Worm (Caenorhabditis elegans) whole organism, mixed stage, embryonic: ENCODE measurements around the gene B0496.11.

Experiments
- M03D4.4 ChIP-seq: sonication (generic microtip); optimal IDR thresholded peaks from 2 replicates; lab custom pipeline; 2017; ENCODE audit warnings: mild to moderate bottlenecking, missing genetic modification characterization, missing compliant biosample characterization
- elt-3 ChIP-seq: fragments of 150-350 bp; optimal IDR thresholded peaks from 2 replicates; lab custom pipeline; 2014; ENCODE audit warnings: missing biosample characterization, missing genetic modification characterization
- snpc-4 ChIP-seq: fragments of 150-350 bp; optimal IDR thresholded peaks from 2 replicates; lab custom pipeline; 2014; ENCODE audit warnings: missing biosample characterization, missing genetic modification characterization
- unc-39 ChIP-seq: fragments of 150-350 bp; optimal IDR thresholded peaks from 2 replicates; lab custom pipeline; 2014; ENCODE audit warnings: missing biosample characterization, missing genetic modification characterization
- unc-62 ChIP-seq: fragments of 150-350 bp; optimal IDR thresholded peaks from 2 replicates; lab custom pipeline; 2014; ENCODE audit warnings: missing biosample characterization, missing genetic modification reagents, missing genetic modification characterization

DNA sequence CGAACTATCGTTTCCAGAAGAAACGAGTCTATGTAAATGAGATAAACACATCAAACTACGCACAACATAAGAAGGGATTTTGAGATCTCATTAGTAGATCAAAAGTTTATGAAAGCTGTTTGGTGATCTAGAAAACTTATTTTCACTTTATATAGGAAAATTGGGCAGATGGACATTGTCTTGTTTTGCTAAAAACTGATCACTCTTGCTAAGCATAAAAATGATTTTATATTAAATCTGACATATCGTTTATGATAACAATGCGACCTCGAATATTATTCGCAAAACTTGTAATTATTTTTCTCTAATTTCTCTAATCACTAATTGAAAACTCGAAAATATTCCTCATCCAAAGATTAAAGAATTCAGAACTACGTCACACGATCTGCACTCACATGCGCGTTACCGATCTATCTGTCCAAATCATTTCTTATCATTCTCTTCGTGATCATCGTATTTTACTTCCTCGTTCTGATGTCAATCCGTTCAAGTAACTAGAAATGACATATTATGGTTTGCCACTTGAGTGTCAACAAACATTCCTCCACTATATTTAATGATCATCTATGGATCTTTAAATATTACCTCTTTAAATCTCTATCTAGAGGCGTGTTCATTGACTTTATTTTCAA is 36.1 kb upstream of the B0496.11 start, which contains the start of gene F55G1.7:
- TF ChIP-seq unc-62 (GFP tag; lab: Kevin White, UChicago) (no peak), snpc-4 (tag; lab: Kevin White, UChicago) (no peak), M03D4.4 (tag; lab: Kevin White, UChicago) (no peak), unc-39 (tag; lab: Kevin White, UChicago) (no peak), elt-3 (tag; lab: Kevin White, UChicago) (no peak)
